Fruit fly (Drosophila melanogaster): ENCODE data around the gene Stt3A.

- TF ChIP-seq Myc (optimal IDR thresholded peaks at IDR 0.05) (no peak), insv (optimal IDR thresholded peaks at IDR 0.05) (no peak), psq (optimal IDR thresholded peaks at IDR 0.05) (no peak), h (optimal IDR thresholded peaks at IDR 0.05) (no peak)
These were observed 39.8 kb upstream of the Stt3A start, which contains the start of gene stg1 for dm6 chrX:21093544-21093943.

Data from Kc167 (cell line).